Fruit fly (Drosophila melanogaster): ENCODE results near the gene HGTX.

Gene HGTX

DNA sequence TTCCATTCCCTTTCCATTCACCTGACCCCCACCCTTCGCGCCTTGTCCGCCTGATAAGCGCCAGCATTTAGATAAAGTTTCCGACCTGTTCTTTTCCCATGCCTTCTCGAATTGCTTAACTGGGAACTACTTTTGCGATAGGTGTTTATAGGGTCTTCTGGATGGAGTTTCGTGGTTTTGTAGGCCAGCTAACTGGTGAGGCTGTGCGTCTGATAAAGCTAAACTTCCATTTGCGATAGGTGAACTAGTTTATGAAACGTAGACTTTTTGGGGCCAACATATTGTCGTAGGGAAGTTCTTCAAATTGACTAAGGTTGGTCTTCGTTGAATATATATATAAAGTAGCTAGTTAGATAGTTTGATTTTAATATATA is 36.2 kb upstream of the HGTX start:
- TF ChIP-seq ttk (optimal IDR thresholded peaks at IDR 0.05) (no peak), insv (optimal IDR thresholded peaks at IDR 0.05) (no peak), Sin3A (optimal IDR thresholded peaks at IDR 0.05) (no peak), Myc (optimal IDR thresholded peaks at IDR 0.05) (no peak), psq (optimal IDR thresholded peaks at IDR 0.05) (no peak), h (optimal IDR thresholded peaks at IDR 0.05) (no peak)

DNA sequence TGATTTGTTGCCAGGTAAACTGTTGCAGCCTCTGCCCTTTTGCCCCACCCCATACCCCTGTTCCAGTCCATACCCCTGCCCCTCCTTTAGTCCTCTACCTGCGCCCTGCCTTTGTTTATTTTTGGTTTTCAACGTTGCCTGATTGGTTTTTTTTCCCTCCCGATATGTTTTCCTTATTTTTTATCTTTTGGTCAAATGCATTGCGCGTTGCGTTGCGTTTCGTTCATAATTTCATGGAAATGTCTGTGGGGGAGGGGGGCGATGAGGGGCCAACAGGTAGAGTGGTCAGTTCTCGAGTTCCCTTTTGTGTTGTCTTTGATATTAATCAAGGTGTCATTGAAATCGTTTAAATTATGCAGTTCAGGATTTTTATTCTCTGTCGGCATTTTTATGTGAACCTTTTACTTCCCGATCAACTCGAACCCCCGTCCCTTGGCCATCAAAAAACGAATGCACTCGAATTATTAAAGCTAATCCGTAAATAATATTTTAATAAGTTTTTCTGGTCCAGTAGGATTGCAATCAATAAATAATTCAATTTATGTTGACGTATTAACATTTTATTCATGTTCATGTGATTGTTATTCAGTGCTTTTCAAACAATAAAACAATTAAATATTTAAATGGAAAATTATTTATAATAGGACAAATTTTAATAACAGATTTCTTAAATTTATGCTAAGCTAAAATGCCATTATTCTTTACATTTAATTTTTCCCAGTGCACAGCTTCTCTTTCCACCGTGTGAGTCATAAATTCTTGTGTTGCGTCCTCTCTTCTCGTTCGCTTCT is 35.6 kb upstream of the HGTX start:
- TF ChIP-seq h (optimal IDR thresholded peaks at IDR 0.05) (no peak), psq (optimal IDR thresholded peaks at IDR 0.05) (no peak), ttk (optimal IDR thresholded peaks at IDR 0.05) (no peak)

- TF ChIP-seq insv (optimal IDR thresholded peaks at IDR 0.05) (no peak), ttk (optimal IDR thresholded peaks at IDR 0.05) (no peak), Sin3A (optimal IDR thresholded peaks at IDR 0.05) (no peak), psq (optimal IDR thresholded peaks at IDR 0.05) (no peak), h (optimal IDR thresholded peaks at IDR 0.05) (no peak)
Measured at dm6 chr3L:14634019-14634772, 34.9 kb upstream of the HGTX start.

DNA sequence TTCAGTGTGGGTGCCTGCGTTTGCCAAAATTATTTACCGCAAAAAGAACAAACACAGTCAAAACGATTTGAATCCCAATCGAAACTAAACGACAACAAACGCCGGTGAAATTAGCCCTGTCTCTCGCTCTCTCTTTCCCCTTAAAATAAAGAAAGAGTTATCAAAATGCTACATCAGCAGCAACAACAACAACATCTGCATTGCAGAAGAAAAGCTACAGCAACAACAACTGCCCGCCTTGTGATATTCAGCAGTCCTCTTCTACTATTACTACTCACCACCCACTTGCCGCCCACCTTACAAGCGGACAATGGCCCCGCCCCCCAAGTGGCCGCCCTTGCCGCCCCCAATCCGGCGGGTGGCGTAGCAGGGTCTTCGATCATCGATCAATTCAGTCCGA is 33.6 kb upstream of the HGTX start:
- TF ChIP-seq Sin3A (optimal IDR thresholded peaks at IDR 0.05) (no peak), insv (optimal IDR thresholded peaks at IDR 0.05) (no peak), psq (optimal IDR thresholded peaks at IDR 0.05) (no peak), h (optimal IDR thresholded peaks at IDR 0.05) (no peak), Myc (optimal IDR thresholded peaks at IDR 0.05) (no peak), ttk (optimal IDR thresholded peaks at IDR 0.05) (no peak)

dm6 chr3L:14631964-14632758 is 32.8 kb upstream of the HGTX start, which contains the start of the genes RecQ5 and dlp:
RecQ5 (minus strand) TSS chr3L:14632077.
dlp (plus strand) TSS chr3L:14632601.
- TF ChIP-seq Myc (optimal IDR thresholded peaks at IDR 0.05) (no peak), h (optimal IDR thresholded peaks at IDR 0.05) (no peak), psq (optimal IDR thresholded peaks at IDR 0.05) (no peak), insv (optimal IDR thresholded peaks at IDR 0.05) (no peak), ttk (optimal IDR thresholded peaks at IDR 0.05) (no peak), Sin3A (optimal IDR thresholded peaks at IDR 0.05) (no peak)

dm6 chr3L:14625568-14625996 is 26.2 kb upstream of the HGTX start:
- TF ChIP-seq psq (optimal IDR thresholded peaks at IDR 0.05) (no peak), Sin3A (optimal IDR thresholded peaks at IDR 0.05) (no peak), insv (optimal IDR thresholded peaks at IDR 0.05) (no peak), h (optimal IDR thresholded peaks at IDR 0.05) (no peak), Myc (optimal IDR thresholded peaks at IDR 0.05) (no peak), ttk (optimal IDR thresholded peaks at IDR 0.05) (no peak)

DNA sequence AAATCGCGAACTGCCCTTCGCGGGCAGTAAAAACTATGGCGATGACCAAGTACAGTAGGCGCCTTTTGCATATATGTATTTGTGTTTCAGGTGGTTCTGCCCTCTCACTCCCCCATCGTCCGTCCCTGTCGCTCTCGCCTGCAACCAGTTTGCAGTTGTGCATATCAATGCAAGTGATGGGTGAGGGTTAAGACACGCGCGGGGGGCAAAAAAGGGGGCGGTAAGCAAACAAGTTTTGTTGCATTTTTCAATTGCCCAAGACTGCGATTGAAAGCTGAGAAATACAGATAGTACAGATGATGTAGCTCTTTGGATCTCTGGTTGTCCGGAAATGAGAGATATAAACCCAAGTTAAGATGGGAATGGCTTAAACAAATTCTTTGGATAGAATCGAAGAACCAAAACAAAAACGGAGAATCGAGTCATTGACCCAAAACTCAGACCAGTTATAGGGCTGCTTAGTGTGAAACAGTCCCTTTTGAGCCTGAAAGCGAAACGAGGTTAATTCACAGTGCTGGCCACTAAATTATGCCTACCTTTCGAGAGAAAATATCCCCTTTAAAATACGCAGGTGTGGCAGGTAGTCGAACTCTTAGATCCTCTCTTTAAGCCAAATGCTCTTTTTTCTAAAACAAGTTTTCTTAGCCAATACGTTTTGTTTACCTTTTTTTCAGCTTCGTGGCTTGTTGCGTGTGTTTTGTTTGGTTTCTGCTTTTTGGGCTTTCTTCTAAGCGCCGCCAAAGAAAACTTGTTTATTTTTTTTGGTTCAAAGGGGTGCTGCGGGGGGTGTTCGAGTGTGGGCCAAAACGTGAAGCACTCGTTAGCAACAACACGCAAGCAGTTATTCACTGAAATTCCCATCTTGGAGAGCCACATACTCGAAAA is 25.3 kb upstream of the HGTX start:
- TF ChIP-seq h (optimal IDR thresholded peaks at IDR 0.05) (no peak), psq (optimal IDR thresholded peaks at IDR 0.05) (no peak), insv (optimal IDR thresholded peaks at IDR 0.05) (no peak), Myc (optimal IDR thresholded peaks at IDR 0.05) (no peak)

DNA sequence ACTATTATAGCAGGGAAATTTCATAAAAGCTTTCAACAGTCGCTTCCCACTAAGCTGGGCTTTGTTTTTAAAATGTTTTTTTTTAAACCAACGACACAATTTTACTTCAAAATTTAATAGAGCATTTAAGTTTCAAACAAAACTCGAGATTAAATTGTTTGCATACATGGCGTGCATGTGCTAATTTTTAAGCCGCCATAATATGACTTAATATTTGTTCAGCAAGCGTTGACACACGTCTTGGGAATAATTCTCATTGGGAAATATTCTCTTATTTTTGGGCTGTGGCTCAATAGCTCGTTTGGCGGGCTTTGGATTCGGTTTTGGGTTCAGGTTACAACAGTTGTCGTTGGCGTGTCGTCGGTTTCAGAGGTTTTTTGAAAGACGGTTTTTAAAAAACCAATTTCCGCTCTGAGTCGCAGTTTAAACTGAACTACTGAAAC is 23.1 kb upstream of the HGTX start, which contains the start of gene CG9628:
Gene CG9628 (plus strand): TSS at position 340 of the 443 bp plus-strand sequence.
- TF ChIP-seq psq (optimal IDR thresholded peaks at IDR 0.05) (no peak), ttk (optimal IDR thresholded peaks at IDR 0.05) (no peak), insv (optimal IDR thresholded peaks at IDR 0.05) (no peak), Myc (optimal IDR thresholded peaks at IDR 0.05) (no peak), Sin3A (optimal IDR thresholded peaks at IDR 0.05) (no peak), h (optimal IDR thresholded peaks at IDR 0.05) (no peak)

dm6 chr3L:14621464-14621863 is 22.1 kb upstream of the HGTX start:
- TF ChIP-seq ttk (optimal IDR thresholded peaks at IDR 0.05), result no peak
- no peak for TF ChIP-seq insv (optimal IDR thresholded peaks at IDR 0.05)

dm6 chr3L:14618942-14619341 is 19.6 kb upstream of the HGTX start:
- no peak for TF ChIP-seq psq (optimal IDR thresholded peaks at IDR 0.05)
- no peak for TF ChIP-seq ttk (optimal IDR thresholded peaks at IDR 0.05)
- TF ChIP-seq h (optimal IDR thresholded peaks at IDR 0.05), result no peak
- no peak for TF ChIP-seq insv (optimal IDR thresholded peaks at IDR 0.05)
- no peak for TF ChIP-seq Sin3A (optimal IDR thresholded peaks at IDR 0.05)
- TF ChIP-seq Myc (optimal IDR thresholded peaks at IDR 0.05), result no peak

dm6 chr3L:14618424-14618823 is 19.1 kb upstream of the HGTX start:
- TF ChIP-seq ttk (optimal IDR thresholded peaks at IDR 0.05) (no peak), Sin3A (optimal IDR thresholded peaks at IDR 0.05) (no peak), insv (optimal IDR thresholded peaks at IDR 0.05) (no peak), h (optimal IDR thresholded peaks at IDR 0.05) (no peak), psq (optimal IDR thresholded peaks at IDR 0.05) (no peak), Myc (optimal IDR thresholded peaks at IDR 0.05) (no peak)

All from Kc167 (cell line).